Worm (Caenorhabditis elegans) whole organism, L4 larva: Measurements from ENCODE around the gene F38A5.6.

ENCODE experiments used
- R02D3.7 ChIP-seq: fragments of 150-350 bp; sonication (generic microtip); optimal IDR thresholded peaks from 3 replicates; lab custom pipeline; 2014; ENCODE audit warnings: missing biosample characterization, missing genetic modification characterization
- Y105C5A.15 ChIP-seq: fragments of 200-800 bp; sonication (Bioruptor generic); IDR thresholded peaks from 2 replicates; pipeline ENCODE4 v1.3.6; 2022; ENCODE audit warnings: missing genetic modification characterization, missing compliant biosample characterization
- Y48G9A.11 ChIP-seq: fragments of 200-800 bp; sonication (Bioruptor generic); IDR thresholded peaks from 2 replicates; pipeline ENCODE4 v1.3.6; 2022; ENCODE audit warnings: missing genetic modification reagents, missing genetic modification characterization, missing compliant biosample characterization
- ama-1 ChIP-seq: fragments of 150-350 bp; optimal IDR thresholded peaks from 2 replicates; lab custom pipeline; 2014; ENCODE audit warnings: inconsistent platforms, mixed read lengths
- attf-4 ChIP-seq: sonication (generic microtip); optimal IDR thresholded peaks from 3 replicates; lab custom pipeline; 2017; ENCODE audit warnings: missing biosample characterization, missing genetic modification characterization
- ceh-44 ChIP-seq: fragments of 200-800 bp; sonication (Bioruptor generic); IDR thresholded peaks from 2 replicates; pipeline ENCODE4 v1.3.6; 2022; ENCODE audit warnings: missing genetic modification reagents, missing genetic modification characterization, missing compliant biosample characterization
- ctbp-1 ChIP-seq: fragments of 200-800 bp; sonication (Bioruptor generic); IDR thresholded peaks from 2 replicates; pipeline ENCODE4 v1.3.6; 2022; ENCODE audit warnings: missing genetic modification reagents, missing genetic modification characterization, missing compliant biosample characterization
- daf-16 ChIP-seq, 3 experiments: sonication (generic microtip); optimal IDR thresholded peaks; 2 replicates each; lab custom pipeline; 2016 to 2017; ENCODE audit warnings: missing genetic modification characterization in 3 of 3, missing genetic modification reagents in 3 of 3, mild to moderate bottlenecking in 2 of 3, missing compliant biosample characterization in 2 of 3, missing biosample characterization in 1 of 3, moderate library complexity in 1 of 3
- daf-19 ChIP-seq: fragments of 200-800 bp; sonication (Bioruptor generic); conservative IDR thresholded peaks from 2 replicates; pipeline ENCODE4 v1.3.6; 2022; ENCODE audit warnings: missing genetic modification characterization, missing compliant biosample characterization
- dmd-6 ChIP-seq: fragments of 200-800 bp; sonication (Bioruptor generic); IDR thresholded peaks from 2 replicates; pipeline ENCODE4 v1.3.6; 2022; ENCODE audit warnings: missing genetic modification reagents, missing genetic modification characterization, missing compliant biosample characterization
- dmd-8 ChIP-seq: fragments of 200-800 bp; sonication (Bioruptor generic); IDR thresholded peaks from 2 replicates; pipeline ENCODE4 v1.3.6; 2022; ENCODE audit warnings: missing genetic modification characterization, missing compliant biosample characterization
- dve-1 ChIP-seq: sonication (generic microtip); optimal IDR thresholded peaks from 2 replicates; lab custom pipeline; 2017; ENCODE audit warnings: antibody characterized with exemption, mild to moderate bottlenecking, missing genetic modification characterization, missing compliant biosample characterization; ENCODE audit not compliant: insufficient read depth
- egl-43 ChIP-seq: fragments of 200-800 bp; sonication (Bioruptor generic); IDR thresholded peaks from 2 replicates; pipeline ENCODE4 v1.3.6; 2022; ENCODE audit warnings: missing genetic modification reagents, missing genetic modification characterization, missing compliant biosample characterization
- gei-8 ChIP-seq: fragments of 200-800 bp; sonication (Bioruptor generic); optimal IDR thresholded peaks from 2 replicates; lab custom pipeline; 2018; ENCODE audit warnings: mild to moderate bottlenecking, missing genetic modification characterization, missing compliant biosample characterization
- hif-1 ChIP-seq, 2 experiments: sonication (generic microtip); optimal IDR thresholded peaks; 2 replicates each; lab custom pipeline; 2016 to 2017; ENCODE audit warnings: missing compliant biosample characterization in 2 of 2, missing genetic modification characterization in 2 of 2, missing genetic modification reagents in 2 of 2, missing genotype in 2 of 2, mild to moderate bottlenecking in 1 of 2
- hlh-11 ChIP-seq: fragments of 200-800 bp; sonication (Bioruptor generic); optimal IDR thresholded peaks from 2 replicates; lab custom pipeline; 2018; ENCODE audit warnings: mild to moderate bottlenecking, missing genetic modification characterization, missing compliant biosample characterization
- hlh-30 ChIP-seq: sonication (generic microtip); optimal IDR thresholded peaks from 2 replicates; lab custom pipeline; 2017; ENCODE audit warnings: antibody characterized with exemption, mild to moderate bottlenecking, missing genetic modification characterization, missing compliant biosample characterization; ENCODE audit not compliant: insufficient read depth
- lim-7 ChIP-seq: fragments of 200-800 bp; sonication (Bioruptor generic); IDR thresholded peaks from 2 replicates; pipeline ENCODE4 v1.3.6; 2022; ENCODE audit warnings: missing genetic modification characterization, missing compliant biosample characterization
- lin-15B ChIP-seq: fragments of 150-350 bp; sonication (generic microtip); optimal IDR thresholded peaks from 3 replicates; lab custom pipeline; 2014; ENCODE audit warnings: missing biosample characterization, missing genetic modification characterization
- lin-38 ChIP-seq: fragments of 200-800 bp; sonication (Bioruptor generic); IDR thresholded peaks from 2 replicates; pipeline ENCODE4 v1.3.6; 2022; ENCODE audit warnings: missing genetic modification reagents, missing genetic modification characterization, missing compliant biosample characterization
- lsy-2 ChIP-seq, 2 experiments: fragments of 150-350 bp in 1 of 2; sonication (generic microtip) in 1 of 2; optimal IDR thresholded peaks; 2 replicates each; lab custom pipeline; 2014 to 2017; ENCODE audit warnings: missing biosample characterization in 2 of 2, missing genetic modification characterization in 2 of 2
- mdl-1 ChIP-seq, 2 experiments: fragments of 150-350 bp in 1 of 2; sonication (generic microtip) in 1 of 2; optimal IDR thresholded peaks; 2 replicates each; lab custom pipeline; 2014 to 2017; ENCODE audit warnings: missing biosample characterization in 2 of 2, missing genetic modification characterization in 2 of 2
- mep-1 ChIP-seq: fragments of 150-350 bp; sonication (generic microtip); optimal IDR thresholded peaks from 3 replicates; lab custom pipeline; 2014; ENCODE audit warnings: missing biosample characterization, missing genetic modification characterization
- mxl-3 ChIP-seq: fragments of 200-800 bp; sonication (Bioruptor generic); optimal IDR thresholded peaks from 2 replicates; lab custom pipeline; 2018; ENCODE audit warnings: mild to moderate bottlenecking, missing genetic modification characterization, missing compliant biosample characterization
- nhr-102 ChIP-seq: sonication (generic microtip); optimal IDR thresholded peaks from 2 replicates; lab custom pipeline; 2016; ENCODE audit warnings: mild to moderate bottlenecking, missing genetic modification characterization, moderate library complexity, missing compliant biosample characterization
- nhr-11 ChIP-seq: fragments of 150-350 bp; optimal IDR thresholded peaks from 2 replicates; lab custom pipeline; 2014; ENCODE audit warnings: missing biosample characterization, missing genetic modification characterization
- nhr-111 ChIP-seq: fragments of 200-800 bp; sonication (Bioruptor generic); optimal IDR thresholded peaks from 2 replicates; lab custom pipeline; 2018; ENCODE audit warnings: mild to moderate bottlenecking, missing genetic modification characterization, missing compliant biosample characterization
- nhr-28 ChIP-seq: fragments of 150-350 bp; optimal IDR thresholded peaks from 2 replicates; lab custom pipeline; 2014; ENCODE audit warnings: missing biosample characterization, missing genetic modification characterization
- nhr-41 ChIP-seq: fragments of 200-800 bp; sonication (Bioruptor generic); IDR thresholded peaks from 2 replicates; pipeline ENCODE4 v1.3.6; 2022; ENCODE audit warnings: missing genetic modification reagents, missing genetic modification characterization, missing compliant biosample characterization
- nhr-48 ChIP-seq: sonication (generic microtip); optimal IDR thresholded peaks from 2 replicates; lab custom pipeline; 2016; ENCODE audit warnings: mild to moderate bottlenecking, missing genetic modification characterization, missing compliant biosample characterization
- nhr-76 ChIP-seq: fragments of 150-350 bp; optimal IDR thresholded peaks from 2 replicates; lab custom pipeline; 2014; ENCODE audit warnings: missing biosample characterization, missing genetic modification characterization
- pha-4 ChIP-seq, 2 experiments: fragments of 150-350 bp in 1 of 2; fragments of 200-800 bp in 1 of 2; sonication (Bioruptor generic) in 1 of 2; IDR thresholded peaks in 1 of 2; optimal IDR thresholded peaks in 1 of 2; 2 replicates each; pipeline versions ENCODE4 v1.3.6 to Lab custom; 2014 to 2022; ENCODE audit warnings: missing genetic modification characterization in 2 of 2, missing genetic modification reagents in 2 of 2, missing biosample characterization in 1 of 2, missing compliant biosample characterization in 1 of 2
- saeg-2 ChIP-seq: fragments of 200-800 bp; sonication (Bioruptor generic); IDR thresholded peaks from 2 replicates; pipeline ENCODE4 v1.3.6; 2022; ENCODE audit warnings: missing genetic modification reagents, missing genetic modification characterization, missing compliant biosample characterization
- skn-1 ChIP-seq: fragments of 150-350 bp; optimal IDR thresholded peaks from 2 replicates; lab custom pipeline; 2014; ENCODE audit warnings: missing biosample characterization, missing genetic modification characterization
- snpc-1.2 ChIP-seq: fragments of 200-800 bp; sonication (Bioruptor generic); IDR thresholded peaks from 2 replicates; pipeline ENCODE4 v1.3.6; 2022; ENCODE audit warnings: missing genetic modification reagents, missing genetic modification characterization, missing compliant biosample characterization
- snpc-4 ChIP-seq: fragments of 150-350 bp; optimal IDR thresholded peaks from 2 replicates; lab custom pipeline; 2014; ENCODE audit warnings: missing biosample characterization, missing genetic modification characterization
- spr-1 ChIP-seq: sonication (generic microtip); optimal IDR thresholded peaks from 2 replicates; lab custom pipeline; 2016; ENCODE audit warnings: mild to moderate bottlenecking, missing genetic modification characterization, missing compliant biosample characterization
- unc-130 ChIP-seq: sonication (generic microtip); optimal IDR thresholded peaks from 2 replicates; lab custom pipeline; 2016; ENCODE audit warnings: missing genetic modification reagents, missing genetic modification characterization, missing compliant biosample characterization
- unc-39 ChIP-seq: sonication (generic microtip); optimal IDR thresholded peaks from 2 replicates; lab custom pipeline; 2017; ENCODE audit warnings: missing biosample characterization, missing genetic modification characterization
- unc-62 ChIP-seq, 3 experiments: fragments of 150-350 bp in 1 of 3; sonication (generic microtip); optimal IDR thresholded peaks in 2 of 3; peaks in 1 of 3; 1 replicate in 1 of 3; 2 replicates in 2 of 3; lab custom pipeline; 2014 to 2017; ENCODE audit warnings: missing biosample characterization in 3 of 3, missing genetic modification characterization in 3 of 3, missing genetic modification reagents in 3 of 3, missing genotype in 1 of 3
- vab-7 ChIP-seq: fragments of 200-800 bp; sonication (Bioruptor generic); IDR thresholded peaks from 2 replicates; pipeline ENCODE4 v1.3.6; 2022; ENCODE audit warnings: missing genetic modification reagents, missing genetic modification characterization, missing compliant biosample characterization
- zip-11 ChIP-seq: fragments of 200-800 bp; sonication (Bioruptor generic); IDR thresholded peaks from 2 replicates; pipeline ENCODE4 v1.3.6; 2022; ENCODE audit warnings: missing genetic modification characterization, missing compliant biosample characterization
- zip-2 ChIP-seq: fragments of 150-350 bp; optimal IDR thresholded peaks from 2 replicates; lab custom pipeline; 2014; ENCODE audit warnings: missing biosample characterization, missing genetic modification characterization
- ztf-7 ChIP-seq: fragments of 150-350 bp; optimal IDR thresholded peaks from 2 replicates; lab custom pipeline; 2014; ENCODE audit warnings: missing biosample characterization, missing genetic modification characterization

F38A5.6 gene

DNA sequence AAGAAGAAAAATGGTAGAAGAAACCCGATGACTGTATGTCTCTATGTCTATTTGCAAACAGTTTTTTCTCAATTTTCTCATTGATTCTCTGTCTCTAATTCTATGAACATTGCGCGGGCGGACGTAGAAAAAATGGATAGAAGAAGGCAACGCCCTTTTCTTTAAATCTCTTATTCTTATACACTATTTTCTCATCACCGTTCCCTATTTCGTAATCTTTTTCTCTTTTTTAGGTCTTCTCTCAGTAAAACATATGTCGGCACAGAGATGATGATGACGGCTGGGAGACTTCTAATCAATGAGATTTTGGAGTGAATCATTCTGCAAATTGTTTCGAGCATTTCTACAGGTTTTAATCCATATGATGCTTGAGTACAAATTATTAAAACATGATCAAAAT is 24.9 kb upstream of the F38A5.6 start:
- TF ChIP-seq nhr-102 (tag; lab: Kevin White, UChicago) (no peak), nhr-28 (peak; percentile 75), dve-1 (tag; lab: Kevin White, UChicago) (peak; percentile 50), ceh-44 (GFP tag; lab: Robert Waterston, UW) (no peak), nhr-41 (GFP tag; lab: Robert Waterston, UW) (no peak), snpc-4 (tag; lab: Kevin White, UChicago) (no peak), unc-130 (GFP tag; lab: Kevin White, UChicago) (no peak), nhr-76 (tag; lab: Kevin White, UChicago) (no peak), hif-1 (tag; optimal IDR thresholded peaks at IDR 0.05; lab: Kevin White, UChicago) (no peak), skn-1 (tag; lab: Kevin White, UChicago) (no peak), unc-62 (GFP tag; optimal IDR thresholded peaks at IDR 0.05 in 1 of 2; lab: Kevin White, UChicago) (no peak), unc-62 (tag; optimal IDR thresholded peaks at IDR 0.05; lab: Kevin White, UChicago) (no peak), ama-1 (lab: Kevin White, UChicago) (no peak), Y105C5A.15 (no peak), gei-8 (GFP tag; lab: Kevin White, UChicago) (no peak), lim-7 (no peak), ctbp-1 (GFP tag; lab: Robert Waterston, UW) (no peak), vab-7 (GFP tag; lab: Robert Waterston, UW) (no peak), unc-39 (tag; lab: Kevin White, UChicago) (no peak), snpc-1.2 (no peak), mdl-1 (tag; optimal IDR thresholded peaks at IDR 0.05; lab: Kevin White, UChicago) (peak in 1 of 2 experiments; percentile 7), spr-1 (tag; lab: Kevin White, UChicago) (no peak), lin-15B (tag; lab: Kevin White, UChicago) (no peak), egl-43 (GFP tag; lab: Robert Waterston, UW) (no peak), ztf-7 (tag; lab: Kevin White, UChicago) (no peak), dmd-8 (GFP tag; lab: Robert Waterston, UW) (no peak), Y48G9A.11 (GFP tag; lab: Robert Waterston, UW) (no peak)

DNA sequence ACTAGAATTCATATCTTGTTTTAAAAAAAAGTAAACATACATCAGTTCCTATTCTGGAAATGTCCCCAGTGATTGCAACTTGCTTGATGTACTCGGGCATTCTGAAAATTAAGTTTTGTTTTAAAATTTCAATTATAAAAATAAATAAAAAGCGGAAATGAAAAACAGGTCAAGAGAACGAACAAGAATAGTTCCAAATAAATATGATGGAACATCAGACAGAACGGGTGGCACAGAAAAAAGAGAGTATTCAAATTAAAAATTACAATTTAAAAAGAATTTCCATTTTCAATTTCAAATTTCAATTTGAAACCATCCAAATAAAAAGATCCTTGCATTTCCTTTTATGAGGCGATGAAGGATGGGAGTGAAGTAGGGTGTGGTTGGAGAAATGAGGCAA is 24.1 kb upstream of the F38A5.6 start, which contains the start of gene C01B10.3:
TSS of gene C01B10.3 (minus strand) at position 101 of the 400 bp plus-strand sequence.
- no peak for TF ChIP-seq zip-2
- no peak for TF ChIP-seq nhr-11 (tag; lab: Kevin White, UChicago)
- no peak for TF ChIP-seq pha-4 (GFP tag; IDR thresholded peaks at IDR 0.05; lab: Robert Waterston, UW)
- TF ChIP-seq pha-4 (tag; optimal IDR thresholded peaks at IDR 0.05; lab: Kevin White, UChicago) = no peak
- TF ChIP-seq zip-11 (GFP tag; lab: Robert Waterston, UW) = no peak
- no peak for TF ChIP-seq saeg-2 (GFP tag; lab: Robert Waterston, UW)
- no peak for TF ChIP-seq attf-4 (tag; lab: Kevin White, UChicago)
- no peak for TF ChIP-seq mdl-1 (tag; optimal IDR thresholded peaks at IDR 0.05; lab: Kevin White, UChicago)
- no peak for TF ChIP-seq R02D3.7 (tag; lab: Kevin White, UChicago)
- no peak for TF ChIP-seq nhr-48 (tag; lab: Kevin White, UChicago)

DNA sequence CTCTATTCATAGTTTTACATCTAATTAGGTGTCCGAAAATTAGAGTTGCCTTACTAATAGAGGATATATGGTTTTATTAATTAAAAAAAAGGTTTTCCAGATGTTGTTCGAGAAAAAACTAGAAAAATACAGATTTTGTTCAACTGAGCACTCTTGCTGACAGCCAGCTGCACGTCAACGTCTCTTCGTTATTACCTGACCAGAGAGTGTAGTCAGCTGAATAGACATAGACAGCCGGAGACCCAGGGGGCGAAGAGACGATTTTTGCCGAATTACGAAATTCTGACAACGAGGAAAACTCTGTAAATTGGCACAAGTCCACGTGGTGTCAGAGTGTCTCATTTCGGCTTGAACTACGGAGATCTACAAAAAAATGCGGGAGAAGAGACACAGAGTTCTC is 21.4 kb upstream of the F38A5.6 start:
- TF ChIP-seq lsy-2 (tag; optimal IDR thresholded peaks at IDR 0.05; lab: Kevin White, UChicago) = peak in 1 of 2 experiments; percentile 34
- TF ChIP-seq nhr-111 (GFP tag; lab: Kevin White, UChicago) = no peak
- TF ChIP-seq hif-1 (tag; optimal IDR thresholded peaks at IDR 0.05; lab: Kevin White, UChicago) = peak in 1 of 2 experiments; percentile 12
- TF ChIP-seq vab-7 (GFP tag; lab: Robert Waterston, UW) = no peak
- peak; percentile 62 for TF ChIP-seq hlh-30
- peak; percentile 29 for TF ChIP-seq mep-1
- TF ChIP-seq mxl-3 = peak; percentile 17
- TF ChIP-seq daf-19 (GFP tag; lab: Robert Waterston, UW) = no peak
- TF ChIP-seq lin-38 (GFP tag; lab: Robert Waterston, UW) = peak; percentile 54
- TF ChIP-seq pha-4 (GFP tag; IDR thresholded peaks at IDR 0.05; lab: Robert Waterston, UW) = peak; percentile 52; the same call in 1 of the 2 replicates
- TF ChIP-seq pha-4 (tag; optimal IDR thresholded peaks at IDR 0.05; lab: Kevin White, UChicago) = no peak
- TF ChIP-seq dve-1 (tag; lab: Kevin White, UChicago) = peak; percentile 28
- TF ChIP-seq hlh-11 (tag; lab: Kevin White, UChicago) = peak; percentile 72
- no peak for TF ChIP-seq daf-16 (GFP tag; optimal IDR thresholded peaks at IDR 0.05; lab: Kevin White, UChicago)
- TF ChIP-seq daf-16 (tag; optimal IDR thresholded peaks at IDR 0.05; lab: Kevin White, UChicago) = peak; percentile 26
- peak; percentile 18; the same call in 1 of the 2 replicates for TF ChIP-seq dmd-6 (GFP tag; lab: Robert Waterston, UW)
